Fruit fly (Drosophila melanogaster) whole organism, embryonic: ENCODE measurements around the gene CG7029.

Source experiments
- ATbp ChIP-seq: fragments of 200-800 bp; sonication (Bioruptor generic); optimal IDR thresholded peaks from 2 replicates; lab custom pipeline; 2017; ENCODE audit warnings: missing biosample characterization, mild to moderate bottlenecking, missing genetic modification characterization, missing genetic modification reagents
- Bdp1 ChIP-seq: fragments of 200-800 bp; sonication (Bioruptor generic); optimal IDR thresholded peaks from 3 replicates; lab custom pipeline; 2016; ENCODE audit warnings: missing biosample characterization, missing genetic modification characterization
- CG11247 ChIP-seq: fragments of 200-800 bp; sonication (Bioruptor generic); IDR thresholded peaks from 2 replicates; pipeline ENCODE4 v1.3.6; 2022; ENCODE audit warnings: missing biosample characterization, missing genetic modification characterization
- CG12071 ChIP-seq: fragments of 200-800 bp; sonication (Bioruptor generic); optimal IDR thresholded peaks from 3 replicates; lab custom pipeline; 2018; ENCODE audit warnings: missing biosample characterization, mild to moderate bottlenecking, missing genetic modification characterization
- CG13287 ChIP-seq: fragments of 200-800 bp; sonication (Bioruptor generic); IDR thresholded peaks from 2 replicates; pipeline ENCODE4 v1.3.6; 2022; ENCODE audit warnings: missing biosample characterization, missing genetic modification characterization; ENCODE audit not compliant: partially characterized antibody
- CG13624 ChIP-seq: fragments of 200-800 bp; sonication (Bioruptor generic); optimal IDR thresholded peaks from 2 replicates; lab custom pipeline; 2016; ENCODE audit warnings: missing biosample characterization, missing genetic modification characterization
- CG1602 ChIP-seq: fragments of 200-800 bp; sonication (Bioruptor generic); optimal IDR thresholded peaks from 3 replicates; lab custom pipeline; 2016; ENCODE audit warnings: missing biosample characterization, missing genetic modification characterization
- CG16815 ChIP-seq: fragments of 200-800 bp; sonication (Bioruptor generic); optimal IDR thresholded peaks from 3 replicates; lab custom pipeline; 2017; ENCODE audit warnings: missing biosample characterization, mild to moderate bottlenecking, missing genetic modification characterization
- CG17612 ChIP-seq: fragments of 200-800 bp; sonication (Bioruptor generic); IDR thresholded peaks from 2 replicates; pipeline ENCODE4 v1.3.6; 2022; ENCODE audit warnings: missing biosample characterization, missing genetic modification characterization
- CG18262 ChIP-seq: fragments of 200-800 bp; optimal IDR thresholded peaks from 3 replicates; lab custom pipeline; 2019; ENCODE audit warnings: missing biosample characterization, mild to moderate bottlenecking, missing genetic modification characterization, moderate library complexity
- CG2875 ChIP-seq: fragments of 200-800 bp; sonication (Bioruptor generic); optimal IDR thresholded peaks from 2 replicates; lab custom pipeline; 2017; ENCODE audit warnings: missing biosample characterization, mild to moderate bottlenecking, missing genetic modification characterization, missing genetic modification reagents
- CG3281 ChIP-seq: fragments of 200-800 bp; sonication (Bioruptor generic); optimal IDR thresholded peaks from 3 replicates; lab custom pipeline; 2017; ENCODE audit warnings: missing biosample characterization, mild to moderate bottlenecking, missing genetic modification characterization
- CG3838 ChIP-seq: fragments of 200-800 bp; sonication (Bioruptor generic); optimal IDR thresholded peaks from 3 replicates; lab custom pipeline; 2016; ENCODE audit warnings: missing biosample characterization, missing genetic modification characterization
- CG4617 ChIP-seq: fragments of 200-800 bp; sonication (Bioruptor generic); optimal IDR thresholded peaks from 3 replicates; lab custom pipeline; 2016; ENCODE audit warnings: missing biosample characterization, missing genetic modification characterization, borderline replicate concordance
- CG6689 ChIP-seq: fragments of 200-800 bp; sonication (Bioruptor generic); IDR thresholded peaks from 2 replicates; pipeline ENCODE4 v1.3.6; 2022; ENCODE audit warnings: missing biosample characterization, missing genetic modification characterization
- CG8359 ChIP-seq: fragments of 200-800 bp; sonication (Bioruptor generic); optimal IDR thresholded peaks from 2 replicates; lab custom pipeline; 2017; ENCODE audit warnings: missing biosample characterization, mild to moderate bottlenecking, missing genetic modification characterization, borderline replicate concordance
- CG9876 ChIP-seq: fragments of 200-800 bp; sonication (Bioruptor generic); optimal IDR thresholded peaks from 2 replicates; lab custom pipeline; 2016; ENCODE audit warnings: missing biosample characterization, missing genetic modification characterization
- Fer1 ChIP-seq: fragments of 200-800 bp; sonication (Bioruptor generic); optimal IDR thresholded peaks from 2 replicates; lab custom pipeline; 2017; ENCODE audit warnings: missing biosample characterization, mild to moderate bottlenecking, missing genetic modification characterization
- HmgD ChIP-seq: fragments of 200-800 bp; sonication (Bioruptor generic); optimal IDR thresholded peaks from 3 replicates; lab custom pipeline; 2016; ENCODE audit warnings: missing biosample characterization, missing genetic modification characterization
- HmgZ ChIP-seq: fragments of 200-800 bp; sonication (Bioruptor generic); optimal IDR thresholded peaks from 2 replicates; lab custom pipeline; 2018; ENCODE audit warnings: missing biosample characterization, mild to moderate bottlenecking, missing genetic modification characterization
- Hmr ChIP-seq: fragments of 200-800 bp; sonication (Bioruptor generic); optimal IDR thresholded peaks from 3 replicates; lab custom pipeline; 2017; ENCODE audit warnings: mild to moderate bottlenecking, missing biosample characterization, missing genetic modification reagents, missing genetic modification characterization
- Sry-β ChIP-seq: fragments of 200-800 bp; sonication (Bioruptor generic); optimal IDR thresholded peaks from 2 replicates; lab custom pipeline; 2018; ENCODE audit warnings: missing biosample characterization, mild to moderate bottlenecking, missing genetic modification characterization, moderate library complexity
- Trl ChIP-seq, 3 experiments: fragments of >200 bp in 2 of 3; fragments of 200-800 bp in 1 of 3; sonication (Bioruptor generic) in 1 of 3; optimal IDR thresholded peaks; 2 replicates in 1 of 3; 3 replicates in 2 of 3; lab custom pipeline; 2016 to 2017; ENCODE audit warnings: missing biosample characterization in 1 of 3, missing genetic modification characterization in 1 of 3
- aop ChIP-seq: fragments of 200-800 bp; sonication (Bioruptor generic); IDR thresholded peaks from 2 replicates; pipeline ENCODE4 v1.3.6; 2022; ENCODE audit warnings: missing biosample characterization, missing genetic modification characterization
- ara ChIP-seq: fragments of 200-800 bp; sonication (Bioruptor generic); IDR thresholded peaks from 2 replicates; pipeline ENCODE4 v1.3.6; 2022; ENCODE audit warnings: missing biosample characterization, missing genetic modification characterization
- cg ChIP-seq: fragments of 200-800 bp; sonication (Bioruptor generic); optimal IDR thresholded peaks from 3 replicates; lab custom pipeline; 2019; ENCODE audit warnings: missing biosample characterization, mild to moderate bottlenecking, missing genetic modification characterization, moderate library complexity
- chn ChIP-seq: fragments of 200-800 bp; sonication (Bioruptor generic); optimal IDR thresholded peaks from 2 replicates; lab custom pipeline; 2016; ENCODE audit warnings: missing biosample characterization, missing genetic modification characterization
- crc ChIP-seq: fragments of 200-800 bp; sonication (Bioruptor generic); optimal IDR thresholded peaks from 2 replicates; lab custom pipeline; 2016; ENCODE audit warnings: missing biosample characterization, missing genetic modification characterization
- dysf ChIP-seq: fragments of 200-800 bp; sonication (Bioruptor generic); IDR thresholded peaks from 3 replicates; pipeline ENCODE4 v1.3.6; 2022; ENCODE audit warnings: missing biosample characterization, missing genetic modification characterization
- gem ChIP-seq: fragments of 200-800 bp; sonication (Bioruptor generic); optimal IDR thresholded peaks from 2 replicates; lab custom pipeline; 2019; ENCODE audit warnings: missing biosample characterization, mild to moderate bottlenecking, missing genetic modification characterization, moderate library complexity
- gsb-n ChIP-seq: fragments of 200-800 bp; sonication (Bioruptor generic); optimal IDR thresholded peaks from 3 replicates; lab custom pipeline; 2018; ENCODE audit warnings: missing biosample characterization, mild to moderate bottlenecking, missing genetic modification characterization
- gt ChIP-seq: fragments of 200-800 bp; sonication (Bioruptor generic); IDR thresholded peaks from 2 replicates; pipeline ENCODE4 v1.3.6; 2022; ENCODE audit warnings: missing biosample characterization, missing genetic modification characterization
- jumu ChIP-seq: fragments of 200-800 bp; sonication (Bioruptor generic); optimal IDR thresholded peaks from 3 replicates; lab custom pipeline; 2016; ENCODE audit warnings: missing biosample characterization, missing genetic modification characterization
- onecut ChIP-seq: fragments of 200-800 bp; sonication (Bioruptor generic); IDR thresholded peaks from 2 replicates; pipeline ENCODE4 v1.3.6; 2022; ENCODE audit warnings: missing biosample characterization, missing genetic modification characterization
- pb ChIP-seq: fragments of 200-800 bp; sonication (Bioruptor generic); optimal IDR thresholded peaks from 3 replicates; lab custom pipeline; 2016; ENCODE audit warnings: missing biosample characterization, missing genetic modification characterization
- phol ChIP-seq: fragments of 200-800 bp; sonication (Bioruptor generic); optimal IDR thresholded peaks from 3 replicates; lab custom pipeline; 2018; ENCODE audit warnings: missing biosample characterization, mild to moderate bottlenecking, missing genetic modification characterization, moderate library complexity
- prd ChIP-seq, 3 experiments: fragments of >200 bp in 2 of 3; fragments of 200-800 bp in 1 of 3; sonication (Bioruptor generic) in 1 of 3; optimal IDR thresholded peaks in 2 of 3; IDR thresholded peaks in 1 of 3; 2 replicates in 2 of 3; 3 replicates in 1 of 3; pipeline versions ENCODE4 v1.3.6 to Lab custom; 2017 to 2022; ENCODE audit warnings: missing biosample characterization in 1 of 3, missing genetic modification characterization in 1 of 3
- sd ChIP-seq: fragments of 200-800 bp; sonication (Bioruptor generic); optimal IDR thresholded peaks from 3 replicates; lab custom pipeline; 2018; ENCODE audit warnings: missing biosample characterization, mild to moderate bottlenecking, missing genetic modification characterization, moderate library complexity
- sqz ChIP-seq: fragments of 200-800 bp; sonication (Bioruptor generic); optimal IDR thresholded peaks from 3 replicates; lab custom pipeline; 2018; ENCODE audit warnings: missing biosample characterization, mild to moderate bottlenecking, missing genetic modification characterization
- ssp ChIP-seq: fragments of 200-800 bp; sonication (Bioruptor generic); IDR thresholded peaks from 2 replicates; pipeline ENCODE4 v1.3.6; 2022; ENCODE audit warnings: missing biosample characterization, missing genetic modification characterization
- tgo ChIP-seq: fragments of 200-800 bp; sonication (Bioruptor generic); IDR thresholded peaks from 3 replicates; pipeline ENCODE4 v1.3.6; 2022; ENCODE audit warnings: missing biosample characterization, missing genetic modification characterization
- tin ChIP-seq: fragments of 200-800 bp; sonication (Bioruptor generic); optimal IDR thresholded peaks from 3 replicates; lab custom pipeline; 2016; ENCODE audit warnings: missing biosample characterization, missing genetic modification characterization
- tna ChIP-seq: fragments of 200-800 bp; sonication (Bioruptor generic); IDR thresholded peaks from 2 replicates; pipeline ENCODE4 v1.3.6; 2022; ENCODE audit warnings: missing biosample characterization, missing genetic modification characterization; ENCODE audit not compliant: partially characterized antibody
- ttk ChIP-seq: fragments of 200-800 bp; sonication (Bioruptor generic); IDR thresholded peaks from 2 replicates; pipeline ENCODE4 v2.1.2; 2022; ENCODE audit warnings: missing biosample characterization, missing genetic modification characterization
- vvl ChIP-seq: fragments of 200-800 bp; sonication (Bioruptor generic); IDR thresholded peaks from 2 replicates; pipeline ENCODE4 v1.3.6; 2022; ENCODE audit warnings: missing biosample characterization, missing genetic modification characterization

The CG7029 gene

DNA sequence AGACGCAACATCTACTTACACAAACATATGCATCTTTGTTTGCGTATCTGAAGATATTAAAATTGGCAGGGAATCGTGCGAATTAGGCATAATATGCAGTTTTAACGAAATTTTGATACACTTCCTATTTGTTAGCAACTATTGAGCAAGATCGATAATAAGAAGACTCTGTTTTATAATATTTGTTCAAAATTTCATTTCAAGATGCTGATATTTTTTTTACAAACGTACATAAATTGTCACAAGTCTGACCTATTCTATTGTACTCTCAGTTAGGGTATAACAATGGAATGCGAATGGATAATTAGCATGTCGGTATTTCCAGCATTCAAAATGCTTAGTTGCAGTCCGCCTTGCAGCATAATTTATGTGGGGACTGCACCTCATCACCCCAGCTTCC lies 22.8 kb upstream of the CG7029 start (continued):
- TF ChIP-seq ttk (peak; percentile 45; the same call in 1 of the 2 replicates), CG18262 (tag; lab: Kevin White, UChicago) (peak; percentile 25), Hmr (GFP tag; lab: Kevin White, UChicago) (peak; percentile 3), Sry-β (GFP tag; lab: Kevin White, UChicago) (no peak), CG2875 (GFP tag; lab: Kevin White, UChicago) (no peak), CG11247 (GFP tag; lab: Robert Waterston, UW) (0 out of 2 replicates have a peak, but pooled peaks have one; percentile 27), prd (optimal IDR thresholded peaks at IDR 0.05; lab: Kevin White, UChicago) (no peak), prd (GFP tag; IDR thresholded peaks at IDR 0.05; lab: Robert Waterston, UW) (peak; percentile 32; the same call in 1 of the 3 replicates), CG13624 (GFP tag; lab: Kevin White, UChicago) (peak; percentile 2), sd (tag; lab: Kevin White, UChicago) (peak; percentile 17), phol (tag; lab: Kevin White, UChicago) (peak; percentile 19), CG3281 (no peak), CG16815 (no peak), CG6689 (GFP tag; lab: Robert Waterston, UW) (peak; percentile 17; the same call in 1 of the 2 replicates), CG13287 (GFP tag; lab: Robert Waterston, UW) (no peak), ssp (GFP tag; lab: Robert Waterston, UW) (peak; percentile 28; the same call in 1 of the 2 replicates), jumu (GFP tag; lab: Kevin White, UChicago) (no peak), CG17612 (GFP tag; lab: Robert Waterston, UW) (no peak), vvl (peak; percentile 57; the same call in 1 of the 2 replicates), tgo (GFP tag; lab: Robert Waterston, UW) (peak; percentile 46; the same call in 1 of the 3 replicates), dysf (GFP tag; lab: Robert Waterston, UW) (peak; percentile 46; the same call in 1 of the 3 replicates)

DNA sequence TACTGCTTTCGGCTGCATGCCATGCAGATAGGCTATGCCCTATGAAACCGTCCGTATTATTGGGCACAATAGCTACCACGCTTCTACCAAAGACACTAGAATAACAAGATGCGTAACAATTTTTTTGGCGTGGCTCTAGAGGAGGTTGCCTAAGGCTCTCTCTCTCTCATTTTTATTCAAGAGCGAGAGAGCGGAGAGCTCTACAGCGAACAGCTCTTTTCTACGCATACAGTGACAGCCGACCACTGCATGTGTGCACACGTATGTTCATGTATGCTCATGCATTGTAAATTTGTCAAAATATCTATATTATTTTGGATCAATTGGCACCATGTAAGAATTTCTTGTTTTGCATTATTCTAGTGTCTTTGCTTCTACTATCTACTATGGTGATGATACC lies 17.7 kb upstream of the CG7029 start:
- TF ChIP-seq CG9876 (GFP tag; lab: Kevin White, UChicago) (no peak), ara (GFP tag; lab: Robert Waterston, UW) (no peak), CG3838 (GFP tag; lab: Kevin White, UChicago) (no peak), crc (GFP tag; lab: Kevin White, UChicago) (no peak), CG4617 (GFP tag; lab: Kevin White, UChicago) (no peak), Bdp1 (GFP tag; lab: Kevin White, UChicago) (no peak), cg (GFP tag; lab: Kevin White, UChicago) (peak; percentile 53), CG12071 (GFP tag; lab: Kevin White, UChicago) (no peak), CG17612 (GFP tag; lab: Robert Waterston, UW) (no peak), tin (no peak), Trl (optimal IDR thresholded peaks at IDR 0.05; lab: Kevin White, UChicago) (peak; percentile 58 to 66), Trl (GFP tag; optimal IDR thresholded peaks at IDR 0.05; lab: Kevin White, UChicago) (no peak), Fer1 (no peak), pb (GFP tag; lab: Kevin White, UChicago) (no peak), CG8359 (no peak), tna (GFP tag; lab: Robert Waterston, UW) (0 out of 2 replicates have a peak, but pooled peaks have one; percentile 17), gsb-n (tag; lab: Kevin White, UChicago) (no peak), CG16815 (no peak), ATbp (no peak), onecut (GFP tag; lab: Robert Waterston, UW) (no peak), CG1602 (no peak), HmgZ (tag; lab: Kevin White, UChicago) (no peak), sqz (GFP tag; lab: Kevin White, UChicago) (no peak), gt (GFP tag; lab: Robert Waterston, UW) (no peak), chn (no peak), gem (tag; lab: Kevin White, UChicago) (no peak), aop (GFP tag; lab: Robert Waterston, UW) (no peak), HmgD (GFP tag; lab: Kevin White, UChicago) (no peak)
